Fruit fly (Drosophila melanogaster): Measurements from ENCODE around the gene Rh2.
A peak's percentile ranks its signal among the peaks of the same experiment; 100 is the strongest.

- TF ChIP-seq Abd-B (GFP tag; optimal IDR thresholded peaks at IDR 0.05): no peak
- TF ChIP-seq br (GFP tag; optimal IDR thresholded peaks at IDR 0.05): peak; percentile 39
- no peak for TF ChIP-seq psq (GFP tag; optimal IDR thresholded peaks at IDR 0.05)
- TF ChIP-seq pan (optimal IDR thresholded peaks at IDR 0.05): no peak
- TF ChIP-seq Vsx2 (GFP tag; optimal IDR thresholded peaks at IDR 0.05; ENCODE audit: partially characterized antibody): peak; percentile 22
- TF ChIP-seq usp (GFP tag; optimal IDR thresholded peaks at IDR 0.05): no peak
- TF ChIP-seq CG9705 (GFP tag; optimal IDR thresholded peaks at IDR 0.05): no peak
- no peak for TF ChIP-seq Dfd (GFP tag; optimal IDR thresholded peaks at IDR 0.05)
Measured at dm6 chr3R:18914594-18915275, 15.5 kb downstream of the Rh2 start, which contains the start of gene Xrp1.

All from whole organism, wandering third instar larva.